Worm (Caenorhabditis elegans) whole organism, young adult: ENCODE data around the gene C02B10.3.

Experiments
- F10E7.11 ChIP-seq: sonication (generic microtip); optimal IDR thresholded peaks from 2 replicates; lab custom pipeline; 2017; ENCODE audit warnings: mild to moderate bottlenecking, missing genetic modification characterization, moderate library complexity, missing compliant biosample characterization
- ceh-58 ChIP-seq: fragments of 200-800 bp; sonication (Bioruptor generic); IDR thresholded peaks from 2 replicates; pipeline ENCODE4 v1.3.6; 2022; ENCODE audit warnings: missing genetic modification characterization, missing compliant biosample characterization
- egl-44 ChIP-seq: fragments of 200-800 bp; sonication (Bioruptor generic); IDR thresholded peaks from 2 replicates; pipeline ENCODE4 v1.3.6; 2022; ENCODE audit warnings: missing genetic modification reagents, missing genetic modification characterization, missing compliant biosample characterization
- madf-10 ChIP-seq: sonication (generic microtip); optimal IDR thresholded peaks from 2 replicates; lab custom pipeline; 2016; ENCODE audit warnings: mild to moderate bottlenecking, missing genetic modification characterization, missing compliant biosample characterization
- mes-4 ChIP-seq: sonication (generic microtip); optimal IDR thresholded peaks from 2 replicates; lab custom pipeline; 2016; ENCODE audit warnings: missing genotype, missing genetic modification characterization, missing compliant biosample characterization
- nhr-179 ChIP-seq: sonication (generic microtip); optimal IDR thresholded peaks from 2 replicates; lab custom pipeline; 2016; ENCODE audit warnings: mild to moderate bottlenecking, missing genetic modification characterization, missing compliant biosample characterization
- pha-4 ChIP-seq: fragments of 150-350 bp; sonication (generic microtip); optimal IDR thresholded peaks from 2 replicates; lab custom pipeline; 2014; ENCODE audit warnings: missing biosample characterization, missing genetic modification reagents, missing genetic modification characterization
- rpc-1 ChIP-seq, 2 experiments: fragments of 150-350 bp in 1 of 2; sonication (generic microtip) in 1 of 2; optimal IDR thresholded peaks; 2 replicates each; lab custom pipeline; 2014 to 2018; ENCODE audit warnings: missing biosample characterization in 1 of 2, missing genetic modification characterization in 1 of 2, missing genetic modification reagents in 1 of 2, missing genotype in 1 of 2

- no peak for TF ChIP-seq egl-44 (GFP tag; lab: Robert Waterston, UW)
- no peak for TF ChIP-seq F10E7.11 (tag; lab: Kevin White, UChicago)
- no peak for TF ChIP-seq madf-10
- TF ChIP-seq pha-4 (tag; lab: Kevin White, UChicago): no peak
- TF ChIP-seq nhr-179 (tag; lab: Kevin White, UChicago): no peak
- TF ChIP-seq rpc-1 (optimal IDR thresholded peaks at IDR 0.05; lab: Kevin White, UChicago): no peak
- TF ChIP-seq rpc-1 (tag; optimal IDR thresholded peaks at IDR 0.05; lab: Kevin White, UChicago): no peak
- no peak for TF ChIP-seq ceh-58 (GFP tag; lab: Robert Waterston, UW)
- no peak for TF ChIP-seq mes-4 (tag; lab: Kevin White, UChicago)
Measured at ce11 chrIV:5073836-5074235, 29.2 kb downstream of the C02B10.3 start.
